Worm (Caenorhabditis elegans): ENCODE results near the gene col-93.

col-93 gene

ce11 chrIII:11007552-11008272 lies 22.3 kb upstream of the col-93 start, which contains the start of the genes fipr-17 and Y48A6B.3 (continued):
- TF ChIP-seq pha-4 (GFP tag; IDR thresholded peaks at IDR 0.05) (no peak), pha-4 (tag; optimal IDR thresholded peaks at IDR 0.05) (no peak), daf-8 (GFP tag; IDR thresholded peaks at IDR 0.05) (no peak), nhr-28 (tag; optimal IDR thresholded peaks at IDR 0.05) (peak; percentile 66), nhr-41 (GFP tag; IDR thresholded peaks at IDR 0.05) (no peak), ceh-82 (tag; optimal IDR thresholded peaks at IDR 0.05) (no peak), T20F7.1 (GFP tag; optimal IDR thresholded peaks at IDR 0.05) (no peak), snpc-1.2 (GFP tag; IDR thresholded peaks at IDR 0.05) (no peak), F37D6.2 (tag; optimal IDR thresholded peaks at IDR 0.05) (no peak), ztf-11 (tag; optimal IDR thresholded peaks at IDR 0.05) (no peak), ZK546.5 (tag; optimal IDR thresholded peaks at IDR 0.05) (no peak), dmd-6 (GFP tag; IDR thresholded peaks at IDR 0.05) (peak; percentile 39; the same call in 1 of the 2 replicates), zip-11 (GFP tag; IDR thresholded peaks at IDR 0.05) (no peak), mdl-1 (tag; optimal IDR thresholded peaks at IDR 0.05) (no peak), R02D3.7 (tag; optimal IDR thresholded peaks at IDR 0.05) (no peak), ceh-28 (tag; optimal IDR thresholded peaks at IDR 0.05) (no peak), madf-9 (GFP tag; conservative IDR thresholded peaks at IDR 0.05) (no peak), duxl-1 (tag; optimal IDR thresholded peaks at IDR 0.05; ENCODE audit: poor library complexity) (peak; percentile 60), unc-39 (tag; optimal IDR thresholded peaks at IDR 0.05) (no peak), daf-16 (GFP tag; optimal IDR thresholded peaks at IDR 0.05) (no peak), daf-16 (tag; optimal IDR thresholded peaks at IDR 0.05) (no peak), aly-2 (tag; optimal IDR thresholded peaks at IDR 0.05) (no peak), D1046.2 (GFP tag; IDR thresholded peaks at IDR 0.05) (no peak), nhr-76 (tag; optimal IDR thresholded peaks at IDR 0.05) (no peak), lin-13 (GFP tag; optimal IDR thresholded peaks at IDR 0.05) (peak; percentile 76), nhr-102 (tag; optimal IDR thresholded peaks at IDR 0.05) (peak; percentile 19), F44E2.7 (GFP tag; IDR thresholded peaks at IDR 0.05) (no peak), ceh-32 (tag; optimal IDR thresholded peaks at IDR 0.05; ENCODE audit: poor library complexity) (no peak), lin-39 (tag; optimal IDR thresholded peaks at IDR 0.05) (no peak), zip-2 (tag; optimal IDR thresholded peaks at IDR 0.05) (no peak), ces-1 (GFP tag; optimal IDR thresholded peaks at IDR 0.05) (peak; percentile 13), fkh-10 (GFP tag; optimal IDR thresholded peaks at IDR 0.05) (peak; percentile 67), unc-130 (GFP tag; optimal IDR thresholded peaks at IDR 0.05) (peak; percentile 39), vab-7 (GFP tag; IDR thresholded peaks at IDR 0.05) (no peak)

ce11 chrIII:11002808-11003207 lies 17.4 kb upstream of the col-93 start:
- TF ChIP-seq set-16 (GFP tag; IDR thresholded peaks at IDR 0.05) (peak; percentile 52), D1046.2 (GFP tag; IDR thresholded peaks at IDR 0.05) (no peak), ces-1 (GFP tag; optimal IDR thresholded peaks at IDR 0.05) (no peak)

ce11 chrIII:10995156-10995555 lies 9.7 kb upstream of the col-93 start, which contains the start of gene dmsr-5:
dmsr-5 (minus strand) TSS chrIII:10995256.
- TF ChIP-seq daf-19 (GFP tag; conservative IDR thresholded peaks at IDR 0.05), result no peak
- TF ChIP-seq snpc-1.2 (GFP tag; IDR thresholded peaks at IDR 0.05), result no peak
- TF ChIP-seq F49E8.2 (tag; optimal IDR thresholded peaks at IDR 0.05; ENCODE audit: borderline replicate concordance), result no peak
- no peak for TF ChIP-seq hmg-1.1 (GFP tag; IDR thresholded peaks at IDR 0.05)
- TF ChIP-seq lin-15B (tag; optimal IDR thresholded peaks at IDR 0.05), result no peak
- no peak for TF ChIP-seq ceh-32 (tag; optimal IDR thresholded peaks at IDR 0.05; ENCODE audit: poor library complexity)
- no peak for TF ChIP-seq sdz-12 (GFP tag; optimal IDR thresholded peaks at IDR 0.05)
- no peak for TF ChIP-seq T26A8.4 (GFP tag; IDR thresholded peaks at IDR 0.05)
- no peak for TF ChIP-seq fos-1 (tag; optimal IDR thresholded peaks at IDR 0.05)
- TF ChIP-seq lim-7 (GFP tag; IDR thresholded peaks at IDR 0.05), result no peak
- TF ChIP-seq egl-43 (GFP tag; IDR thresholded peaks at IDR 0.05), result no peak
- TF ChIP-seq mdl-1 (tag; optimal IDR thresholded peaks at IDR 0.05), result no peak
- no peak for TF ChIP-seq lsy-2 (tag; optimal IDR thresholded peaks at IDR 0.05)
- TF ChIP-seq lin-29 (GFP tag; IDR thresholded peaks at IDR 0.05), result no peak
- no peak for TF ChIP-seq mxl-2 (GFP tag; conservative IDR thresholded peaks at IDR 0.05)
- no peak for TF ChIP-seq T20F7.1 (GFP tag; optimal IDR thresholded peaks at IDR 0.05)
